Fruit fly (Drosophila melanogaster): ENCODE data around the gene hay.

The hay gene

DNA sequence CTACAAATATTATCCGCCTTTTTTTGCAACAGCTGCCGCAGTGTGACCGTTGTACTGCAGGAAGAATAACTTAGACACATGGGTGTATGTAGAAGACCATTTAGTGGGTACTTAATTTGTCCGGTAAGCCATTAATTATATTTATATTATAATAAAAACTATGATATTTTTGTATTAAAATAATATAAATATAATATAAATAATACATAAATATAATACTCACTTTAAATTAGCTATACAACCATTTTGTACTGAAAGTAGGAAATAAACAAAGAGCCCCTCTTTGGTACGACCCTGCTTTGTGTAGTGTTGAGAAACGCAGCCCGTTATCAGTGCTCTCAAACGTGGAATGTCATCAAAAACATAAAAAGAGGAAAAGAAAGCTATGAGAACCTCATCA is 6.9 kb downstream of the hay start, which contains the start of gene Cnep1r2 (continued):
- peak; percentile 93 for TF ChIP-seq HHEX (GFP tag; optimal IDR thresholded peaks at IDR 0.05)
- TF ChIP-seq CG16863 (GFP tag; optimal IDR thresholded peaks at IDR 0.05): peak; percentile 23
- peak; percentile 97 for TF ChIP-seq CG10543 (GFP tag; optimal IDR thresholded peaks at IDR 0.05)
- peak; percentile 93 for TF ChIP-seq Awh (GFP tag; IDR thresholded peaks at IDR 0.05)
- TF ChIP-seq Opbp (GFP tag; IDR thresholded peaks at IDR 0.05; ENCODE audit: partially characterized antibody): no peak
- TF ChIP-seq CG4854 (GFP tag; optimal IDR thresholded peaks at IDR 0.05): peak; percentile 61
- peak; percentile 94 for TF ChIP-seq CG6765 (GFP tag; optimal IDR thresholded peaks at IDR 0.05)
- TF ChIP-seq Drgx (GFP tag; IDR thresholded peaks at IDR 0.05): peak; percentile 92
- peak; percentile 79 for TF ChIP-seq CG6654 (GFP tag; optimal IDR thresholded peaks at IDR 0.05)
- peak; percentile 82 for TF ChIP-seq mam (GFP tag; optimal IDR thresholded peaks at IDR 0.05)
- peak; percentile 74 for TF ChIP-seq jing (GFP tag; optimal IDR thresholded peaks at IDR 0.05)
- peak; percentile 97 for TF ChIP-seq CG13775 (GFP tag; optimal IDR thresholded peaks at IDR 0.05)
- TF ChIP-seq tll (GFP tag; optimal IDR thresholded peaks at IDR 0.05): peak in 1 of 2 experiments; percentile 60
- TF ChIP-seq CG8290 (GFP tag; optimal IDR thresholded peaks at IDR 0.05): peak; percentile 93
- peak in 1 of 2 experiments; percentile 16 for TF ChIP-seq CG8290 (tag; optimal IDR thresholded peaks at IDR 0.05)
- TF ChIP-seq lbe (GFP tag; optimal IDR thresholded peaks at IDR 0.05): peak; percentile 92
- TF ChIP-seq Abd-B (GFP tag; optimal IDR thresholded peaks at IDR 0.05): peak; percentile 98
- TF ChIP-seq eyg (GFP tag; optimal IDR thresholded peaks at IDR 0.05): no peak
- peak; percentile 94 for TF ChIP-seq Usf (GFP tag; optimal IDR thresholded peaks at IDR 0.05)
- peak; percentile 96 for TF ChIP-seq CG9727 (GFP tag; optimal IDR thresholded peaks at IDR 0.05)
- TF ChIP-seq CG3995 (GFP tag; optimal IDR thresholded peaks at IDR 0.05): peak; percentile 20
- TF ChIP-seq CG30431 (GFP tag; optimal IDR thresholded peaks at IDR 0.05): peak; percentile 96
- peak; percentile 80 for TF ChIP-seq dan (GFP tag; IDR thresholded peaks at IDR 0.05)
- TF ChIP-seq trh (GFP tag; optimal IDR thresholded peaks at IDR 0.05): peak; percentile 83
- TF ChIP-seq her (GFP tag; optimal IDR thresholded peaks at IDR 0.05): peak; percentile 3
- peak; percentile 73; the same call in 1 of the 2 replicates for TF ChIP-seq Oaz (GFP tag; IDR thresholded peaks at IDR 0.05)
- peak; percentile 27; the same call in 1 of the 2 replicates for TF ChIP-seq CG13287 (GFP tag; IDR thresholded peaks at IDR 0.05; ENCODE audit: partially characterized antibody)
- peak; percentile 68 for TF ChIP-seq CG7786 (GFP tag; optimal IDR thresholded peaks at IDR 0.05)
- peak; percentile 96 for TF ChIP-seq CG4328 (GFP tag; optimal IDR thresholded peaks at IDR 0.05)
- peak; percentile 95 for TF ChIP-seq sqz (GFP tag; optimal IDR thresholded peaks at IDR 0.05)
- peak; percentile 98 for TF ChIP-seq CG17361 (GFP tag; IDR thresholded peaks at IDR 0.05)
- TF ChIP-seq CG2129 (GFP tag; IDR thresholded peaks at IDR 0.05; ENCODE audit: partially characterized antibody): no peak
- peak; percentile 65 for TF ChIP-seq CG10274 (GFP tag; optimal IDR thresholded peaks at IDR 0.05)
- peak; percentile 48 for TF ChIP-seq bigmax (GFP tag; optimal IDR thresholded peaks at IDR 0.05)
- TF ChIP-seq HLH4C (GFP tag; IDR thresholded peaks at IDR 0.05; ENCODE audit: partially characterized antibody): no peak
- peak; percentile 80 for TF ChIP-seq CG2116 (GFP tag; optimal IDR thresholded peaks at IDR 0.05)
- peak; percentile 68; the same call in 1 of the 3 replicates for TF ChIP-seq sr (GFP tag; IDR thresholded peaks at IDR 0.05)
- TF ChIP-seq CG10959 (GFP tag; IDR thresholded peaks at IDR 0.05): peak; percentile 90
- peak; percentile 87 for TF ChIP-seq tio (GFP tag; optimal IDR thresholded peaks at IDR 0.05)
- TF ChIP-seq usp (GFP tag; optimal IDR thresholded peaks at IDR 0.05): no peak
- TF ChIP-seq klu (GFP tag; IDR thresholded peaks at IDR 0.05): peak; percentile 94
- TF ChIP-seq CG7372 (GFP tag; IDR thresholded peaks at IDR 0.05): peak; percentile 96
- peak; percentile 96 for TF ChIP-seq zfh1 (GFP tag; IDR thresholded peaks at IDR 0.05)
- peak; percentile 93 for TF ChIP-seq H15 (GFP tag; IDR thresholded peaks at IDR 0.05)
- TF ChIP-seq cad (GFP tag; optimal IDR thresholded peaks at IDR 0.05): no peak
- peak; percentile 93 for TF ChIP-seq run (tag; optimal IDR thresholded peaks at IDR 0.05)
- peak; percentile 69 for TF ChIP-seq kay (GFP tag; optimal IDR thresholded peaks at IDR 0.05)
- TF ChIP-seq CG4707 (GFP tag; optimal IDR thresholded peaks at IDR 0.05): peak; percentile 72
- peak; percentile 96 for TF ChIP-seq CG32532 (GFP tag; IDR thresholded peaks at IDR 0.05)
- TF ChIP-seq CG12236 (GFP tag; optimal IDR thresholded peaks at IDR 0.05): no peak
- peak; percentile 99 for TF ChIP-seq gem (tag; optimal IDR thresholded peaks at IDR 0.05)
